Worm (Caenorhabditis elegans) whole organism, L4/young adult: ENCODE results near the gene pfd-1.

ENCODE experiments used
- W03F9.2 ChIP-seq: fragments of 150-350 bp; optimal IDR thresholded peaks from 2 replicates; lab custom pipeline; 2014; ENCODE audit warnings: missing biosample characterization, missing genetic modification characterization
- dao-5 ChIP-seq: sonication (generic microtip); optimal IDR thresholded peaks from 2 replicates; lab custom pipeline; 2016; ENCODE audit warnings: missing genotype, missing genetic modification characterization, moderate library complexity, missing compliant biosample characterization
- him-1 ChIP-seq: sonication (generic microtip); optimal IDR thresholded peaks from 2 replicates; lab custom pipeline; 2016; ENCODE audit warnings: missing genotype, missing genetic modification reagents, missing genetic modification characterization, missing compliant biosample characterization

ce11 chrIV:11186729-11187128 is 36.8 kb downstream of the pfd-1 start, which contains the start of gene sdz-27:
- TF ChIP-seq W03F9.2 (tag; lab: Kevin White, UChicago) = no peak
- no peak for TF ChIP-seq him-1 (tag; lab: Kevin White, UChicago)
- TF ChIP-seq dao-5 (tag; lab: Kevin White, UChicago) = no peak
